Fruit fly (Drosophila melanogaster): Measurements from ENCODE around the gene orb2.

The orb2 gene

dm6 chr3L:8997686-8998239 is 43.5 kb upstream of the orb2 start, which contains the start of the genes smg and CG5087 (continued):
- TF ChIP-seq ind (GFP tag; optimal IDR thresholded peaks at IDR 0.05) (peak; percentile 17), jigr1 (GFP tag; IDR thresholded peaks at IDR 0.05) (no peak), Sin3A (optimal IDR thresholded peaks at IDR 0.05) (peak; percentile 85), Dref (GFP tag; IDR thresholded peaks at IDR 0.05) (peak; percentile 98), ab (GFP tag; optimal IDR thresholded peaks at IDR 0.05) (no peak), CG9727 (GFP tag; optimal IDR thresholded peaks at IDR 0.05) (peak; percentile 40), mld (GFP tag; IDR thresholded peaks at IDR 0.05; ENCODE audit: partially characterized antibody) (no peak), CG11560 (tag; IDR thresholded peaks at IDR 0.05) (peak; percentile 100), MTF-1 (GFP tag; optimal IDR thresholded peaks at IDR 0.05; ENCODE audit: borderline replicate concordance) (no peak), HHEX (GFP tag; optimal IDR thresholded peaks at IDR 0.05) (no peak), pita (GFP tag; optimal IDR thresholded peaks at IDR 0.05) (peak; percentile 97), Oli (tag; optimal IDR thresholded peaks at IDR 0.05) (no peak), CG11695 (GFP tag; IDR thresholded peaks at IDR 0.05) (no peak), Camta (GFP tag; optimal IDR thresholded peaks at IDR 0.05) (no peak), ems (GFP tag; optimal IDR thresholded peaks at IDR 0.05) (peak; percentile 40), sna (GFP tag; IDR thresholded peaks at IDR 0.05; ENCODE audit: partially characterized antibody) (peak; percentile 56), ash1 (GFP tag; optimal IDR thresholded peaks at IDR 0.05) (peak; percentile 24), CG7271 (tag; optimal IDR thresholded peaks at IDR 0.05) (no peak), HmgZ (tag; optimal IDR thresholded peaks at IDR 0.05) (peak; percentile 92), CG9215 (GFP tag; IDR thresholded peaks at IDR 0.05) (no peak), al (GFP tag; IDR thresholded peaks at IDR 0.05) (peak; percentile 27; the same call in 1 of the 2 replicates), NfI (GFP tag; optimal IDR thresholded peaks at IDR 0.05) (peak; percentile 14), btn (GFP tag; optimal IDR thresholded peaks at IDR 0.05) (no peak), CG9609 (GFP tag; optimal IDR thresholded peaks at IDR 0.05) (peak; percentile 13), CG43689 (GFP tag; IDR thresholded peaks at IDR 0.05) (no peak), pnt (GFP tag; optimal IDR thresholded peaks at IDR 0.05) (no peak), CG10654 (GFP tag; optimal IDR thresholded peaks at IDR 0.05) (peak; percentile 16), mirr (GFP tag; optimal IDR thresholded peaks at IDR 0.05) (no peak), CG3407 (GFP tag; optimal IDR thresholded peaks at IDR 0.05) (no peak), CG7987 (GFP tag; optimal IDR thresholded peaks at IDR 0.05) (peak; percentile 56), YL-1 (GFP tag; optimal IDR thresholded peaks at IDR 0.05) (peak; percentile 78), GATAe (GFP tag; conservative IDR thresholded peaks at IDR 0.05) (no peak), Trl (optimal IDR thresholded peaks at IDR 0.05) (no peak), Trl (GFP tag; optimal IDR thresholded peaks at IDR 0.05) (peak; percentile 32), Elba2 (GFP tag; optimal IDR thresholded peaks at IDR 0.05) (peak; percentile 100), Hr78 (GFP tag; optimal IDR thresholded peaks at IDR 0.05) (peak in 1 of 2 experiments; percentile 46), CG4282 (GFP tag; optimal IDR thresholded peaks at IDR 0.05) (peak; percentile 47), CG9817 (tag; optimal IDR thresholded peaks at IDR 0.05) (peak; percentile 39), bigmax (GFP tag; optimal IDR thresholded peaks at IDR 0.05) (no peak), Gsc (GFP tag; IDR thresholded peaks at IDR 0.05) (no peak), HLH54F (GFP tag; optimal IDR thresholded peaks at IDR 0.05) (peak; percentile 61), Chrac-16 (GFP tag; optimal IDR thresholded peaks at IDR 0.05) (peak; percentile 7), Asciz (GFP tag; optimal IDR thresholded peaks at IDR 0.05) (no peak), dmrt99B (tag; optimal IDR thresholded peaks at IDR 0.05) (no peak), CG12744 (GFP tag; optimal IDR thresholded peaks at IDR 0.05) (no peak), H15 (GFP tag; IDR thresholded peaks at IDR 0.05) (no peak), org-1 (GFP tag; optimal IDR thresholded peaks at IDR 0.05) (no peak), hbn (GFP tag; IDR thresholded peaks at IDR 0.05; ENCODE audit: partially characterized antibody) (peak; percentile 54), ara (GFP tag; IDR thresholded peaks at IDR 0.05) (no peak), CG31224 (GFP tag; IDR thresholded peaks at IDR 0.05) (0 out of 2 replicates have a peak, but pooled peaks have one; percentile 20), tio (GFP tag; optimal IDR thresholded peaks at IDR 0.05) (no peak)

Data from whole organism, embryonic.